Worm (Caenorhabditis elegans) whole organism, mixed stage, embryonic: ENCODE data around the gene tag-243.
A peak's percentile ranks its signal among the peaks of the same experiment; 100 is the strongest.

Experiments
- M03D4.4 ChIP-seq: sonication (generic microtip); optimal IDR thresholded peaks from 2 replicates; lab custom pipeline; 2017; ENCODE audit warnings: mild to moderate bottlenecking, missing genetic modification characterization, missing compliant biosample characterization
- bed-3 ChIP-seq: fragments of 200-800 bp; sonication (Bioruptor generic); optimal IDR thresholded peaks from 3 replicates; lab custom pipeline; 2018; ENCODE audit warnings: mild to moderate bottlenecking, missing genetic modification characterization, moderate library complexity, missing compliant biosample characterization
- blmp-1 ChIP-seq: fragments of 150-350 bp; optimal IDR thresholded peaks from 2 replicates; lab custom pipeline; 2014; ENCODE audit warnings: missing biosample characterization, missing genetic modification characterization
- ceh-39 ChIP-seq: fragments of 150-350 bp; optimal IDR thresholded peaks from 2 replicates; lab custom pipeline; 2014; ENCODE audit warnings: missing biosample characterization, missing genetic modification characterization
- ceh-43 ChIP-seq: fragments of 200-800 bp; sonication (Bioruptor generic); optimal IDR thresholded peaks from 2 replicates; lab custom pipeline; 2018; ENCODE audit warnings: mild to moderate bottlenecking, missing genetic modification characterization, moderate library complexity, missing compliant biosample characterization
- ces-1 ChIP-seq: fragments of 150-350 bp; optimal IDR thresholded peaks from 2 replicates; lab custom pipeline; 2014; ENCODE audit warnings: missing biosample characterization, missing genetic modification reagents, missing genetic modification characterization
- cnd-1 ChIP-seq: fragments of 200-800 bp; sonication (Bioruptor generic); optimal IDR thresholded peaks from 2 replicates; lab custom pipeline; 2018; ENCODE audit warnings: mild to moderate bottlenecking, missing genetic modification characterization, missing compliant biosample characterization
- drap-1 ChIP-seq: fragments of 200-800 bp; sonication (Bioruptor generic); optimal IDR thresholded peaks from 3 replicates; lab custom pipeline; 2018; ENCODE audit warnings: mild to moderate bottlenecking, missing genetic modification characterization, missing compliant biosample characterization
- elt-1 ChIP-seq: sonication (generic microtip); optimal IDR thresholded peaks from 2 replicates; lab custom pipeline; 2017; ENCODE audit warnings: missing genetic modification characterization, mild to moderate bottlenecking, missing compliant biosample characterization, antibody characterized with exemption, moderate library complexity, borderline replicate concordance; ENCODE audit not compliant: insufficient read depth
- elt-3 ChIP-seq: fragments of 150-350 bp; optimal IDR thresholded peaks from 2 replicates; lab custom pipeline; 2014; ENCODE audit warnings: missing biosample characterization, missing genetic modification characterization
- flh-1 ChIP-seq: fragments of 200-800 bp; sonication (Bioruptor generic); optimal IDR thresholded peaks from 2 replicates; lab custom pipeline; 2018; ENCODE audit warnings: mild to moderate bottlenecking, missing genetic modification characterization, moderate library complexity, missing compliant biosample characterization
- ham-2 ChIP-seq: fragments of 200-800 bp; sonication (Bioruptor generic); optimal IDR thresholded peaks from 2 replicates; lab custom pipeline; 2018; ENCODE audit warnings: mild to moderate bottlenecking, missing genetic modification characterization, missing compliant biosample characterization
- hlh-1 ChIP-seq: fragments of 150-350 bp; optimal IDR thresholded peaks from 2 replicates; lab custom pipeline; 2014; ENCODE audit warnings: missing biosample characterization, missing genetic modification reagents, missing genetic modification characterization
- lsy-2 ChIP-seq: fragments of 150-350 bp; optimal IDR thresholded peaks from 2 replicates; lab custom pipeline; 2014; ENCODE audit warnings: missing biosample characterization, missing genetic modification characterization
- mab-5 ChIP-seq: fragments of 150-350 bp; optimal IDR thresholded peaks from 2 replicates; lab custom pipeline; 2014; ENCODE audit warnings: missing biosample characterization, missing genetic modification characterization
- mep-1 ChIP-seq: fragments of 150-350 bp; optimal IDR thresholded peaks from 2 replicates; lab custom pipeline; 2017; ENCODE audit warnings: missing biosample characterization, missing genetic modification reagents, missing genetic modification characterization, inconsistent platforms
- mls-2 ChIP-seq: sonication (generic microtip); optimal IDR thresholded peaks from 2 replicates; lab custom pipeline; 2016; ENCODE audit warnings: mild to moderate bottlenecking, missing genetic modification characterization, moderate library complexity, missing compliant biosample characterization
- nhr-12 ChIP-seq: fragments of 150-350 bp; optimal IDR thresholded peaks from 2 replicates; lab custom pipeline; 2014; ENCODE audit warnings: missing biosample characterization, missing genetic modification characterization
- nhr-237 ChIP-seq: fragments of 150-350 bp; optimal IDR thresholded peaks from 2 replicates; lab custom pipeline; 2014; ENCODE audit warnings: missing biosample characterization, missing genetic modification characterization
- nhr-76 ChIP-seq: sonication (generic microtip); optimal IDR thresholded peaks from 2 replicates; lab custom pipeline; 2017; ENCODE audit warnings: missing biosample characterization, missing genetic modification characterization
- pha-4 ChIP-seq: fragments of 150-350 bp; optimal IDR thresholded peaks from 2 replicates; lab custom pipeline; 2018; ENCODE audit warnings: missing biosample characterization, missing genetic modification reagents, missing genetic modification characterization
- sem-2 ChIP-seq: fragments of 200-800 bp; sonication (Bioruptor generic); optimal IDR thresholded peaks from 2 replicates; lab custom pipeline; 2018; ENCODE audit warnings: mild to moderate bottlenecking, missing genetic modification characterization, missing compliant biosample characterization
- snpc-4 ChIP-seq: fragments of 150-350 bp; optimal IDR thresholded peaks from 2 replicates; lab custom pipeline; 2014; ENCODE audit warnings: missing biosample characterization, missing genetic modification characterization
- sptf-1 ChIP-seq: sonication (generic microtip); optimal IDR thresholded peaks from 2 replicates; lab custom pipeline; 2017; ENCODE audit warnings: mild to moderate bottlenecking, missing genetic modification characterization, moderate library complexity, missing compliant biosample characterization
- unc-120 ChIP-seq: sonication (generic microtip); optimal IDR thresholded peaks from 2 replicates; lab custom pipeline; 2017; ENCODE audit warnings: missing genetic modification characterization, missing compliant biosample characterization; ENCODE audit not compliant: poor library complexity, severe bottlenecking
- unc-39 ChIP-seq: fragments of 150-350 bp; optimal IDR thresholded peaks from 2 replicates; lab custom pipeline; 2014; ENCODE audit warnings: missing biosample characterization, missing genetic modification characterization
- unc-62 ChIP-seq: fragments of 150-350 bp; optimal IDR thresholded peaks from 2 replicates; lab custom pipeline; 2014; ENCODE audit warnings: missing biosample characterization, missing genetic modification reagents, missing genetic modification characterization
- ztf-11 ChIP-seq: fragments of 150-350 bp; optimal IDR thresholded peaks from 2 replicates; lab custom pipeline; 2014; ENCODE audit warnings: missing biosample characterization, missing genetic modification characterization

tag-243 gene

DNA sequence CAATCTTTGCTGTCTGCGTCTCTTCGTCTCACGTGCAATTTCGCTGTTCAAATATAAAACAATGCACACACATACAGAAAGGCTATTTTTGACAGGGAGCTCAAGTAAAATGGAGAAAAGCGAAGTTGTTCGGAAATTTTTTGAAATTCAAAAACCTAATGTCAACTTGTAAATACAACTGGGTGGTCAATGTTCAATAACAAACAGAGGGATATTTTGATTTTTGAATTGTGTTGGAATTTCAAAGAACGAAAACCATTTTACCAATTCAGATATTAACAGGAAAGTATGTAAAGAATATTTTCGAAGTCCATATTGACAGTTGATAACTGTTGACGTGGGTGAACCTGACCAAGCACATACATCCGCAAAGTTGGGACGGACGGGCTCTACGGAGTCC, at the start of gene tag-243:
Gene tag-243 (minus strand): TSS at position 101 of the 400 bp plus-strand sequence.
- no peak for TF ChIP-seq sem-2 (GFP tag; lab: Kevin White, UChicago)
- TF ChIP-seq snpc-4 (tag; lab: Kevin White, UChicago): no peak
- no peak for TF ChIP-seq pha-4 (tag; lab: Kevin White, UChicago)
- TF ChIP-seq nhr-237 (tag; lab: Kevin White, UChicago): no peak
- no peak for TF ChIP-seq ceh-39 (tag; lab: Kevin White, UChicago)
- TF ChIP-seq drap-1 (GFP tag; lab: Kevin White, UChicago): no peak
- no peak for TF ChIP-seq mab-5 (tag; lab: Kevin White, UChicago)
- no peak for TF ChIP-seq ztf-11 (tag; lab: Kevin White, UChicago)
- TF ChIP-seq unc-62 (GFP tag; lab: Kevin White, UChicago): no peak
- TF ChIP-seq unc-120 (tag; lab: Kevin White, UChicago): no peak
- no peak for TF ChIP-seq elt-1 (tag; lab: Kevin White, UChicago)
- TF ChIP-seq lsy-2 (tag; lab: Kevin White, UChicago): no peak
- no peak for TF ChIP-seq ceh-43
- TF ChIP-seq sptf-1 (tag; lab: Kevin White, UChicago): no peak
- TF ChIP-seq unc-39 (tag; lab: Kevin White, UChicago): no peak
- TF ChIP-seq cnd-1 (tag; lab: Kevin White, UChicago): no peak

DNA sequence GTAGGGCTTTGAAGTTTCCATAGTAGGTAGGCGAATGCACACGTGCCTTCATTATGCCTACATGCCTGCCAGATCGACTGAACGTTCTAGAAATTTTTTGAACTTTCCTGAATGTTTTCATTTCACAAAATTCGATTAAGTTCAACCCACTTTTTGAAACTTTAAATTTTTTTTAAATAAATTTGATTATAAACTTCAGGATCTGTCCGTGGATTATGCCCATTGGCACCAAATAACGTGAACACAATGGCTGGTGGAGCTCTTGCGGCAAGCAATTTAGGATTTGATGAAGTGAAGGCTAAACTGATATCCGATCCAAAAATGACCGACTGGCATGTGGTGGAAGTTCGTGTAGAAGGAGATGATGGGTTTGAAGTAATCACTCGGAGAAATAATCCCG, 47.2 kb upstream of the tag-243 start, which contains the start of gene F17C8.7:
Gene F17C8.7 (plus strand): TSS at position 301 of the 400 bp plus-strand sequence.
- TF ChIP-seq mep-1 (tag; lab: Kevin White, UChicago) (no peak), ces-1 (GFP tag; lab: Kevin White, UChicago) (no peak), blmp-1 (tag; lab: Kevin White, UChicago) (no peak), lsy-2 (tag; lab: Kevin White, UChicago) (no peak), nhr-12 (tag; lab: Kevin White, UChicago) (no peak), sem-2 (GFP tag; lab: Kevin White, UChicago) (no peak), nhr-76 (tag; lab: Kevin White, UChicago) (no peak), pha-4 (tag; lab: Kevin White, UChicago) (no peak), ceh-43 (no peak), mab-5 (tag; lab: Kevin White, UChicago) (no peak), bed-3 (no peak)

DNA sequence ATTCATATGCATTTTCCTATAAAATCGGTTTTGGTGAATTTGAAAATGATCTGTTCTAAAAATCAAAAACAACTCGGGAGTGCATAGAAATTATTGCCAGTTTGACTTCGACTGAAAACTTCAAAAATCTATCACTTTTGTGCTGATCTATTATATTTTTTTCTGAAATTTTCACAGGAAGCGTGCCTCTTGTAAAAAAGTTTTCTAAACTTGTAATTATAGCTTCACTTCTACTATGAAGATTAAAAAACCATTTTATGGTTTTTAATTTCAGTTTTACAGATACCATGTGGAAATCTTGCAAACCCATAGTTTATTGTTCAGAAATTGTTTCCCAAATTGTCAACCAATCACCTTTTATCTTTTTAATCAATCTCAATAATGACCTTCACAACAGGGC, 45.8 kb upstream of the tag-243 start, which contains the start of gene F17C8.9:
Gene F17C8.9 (plus strand): TSS at position 301 of the 400 bp plus-strand sequence.
- TF ChIP-seq M03D4.4: no peak
- no peak for TF ChIP-seq bed-3
- no peak for TF ChIP-seq ceh-39 (tag; lab: Kevin White, UChicago)
- no peak for TF ChIP-seq cnd-1 (tag; lab: Kevin White, UChicago)
- TF ChIP-seq mep-1 (tag; lab: Kevin White, UChicago): no peak
- no peak for TF ChIP-seq nhr-12 (tag; lab: Kevin White, UChicago)
- no peak for TF ChIP-seq mab-5 (tag; lab: Kevin White, UChicago)
- TF ChIP-seq nhr-237 (tag; lab: Kevin White, UChicago): no peak
- no peak for TF ChIP-seq flh-1

DNA sequence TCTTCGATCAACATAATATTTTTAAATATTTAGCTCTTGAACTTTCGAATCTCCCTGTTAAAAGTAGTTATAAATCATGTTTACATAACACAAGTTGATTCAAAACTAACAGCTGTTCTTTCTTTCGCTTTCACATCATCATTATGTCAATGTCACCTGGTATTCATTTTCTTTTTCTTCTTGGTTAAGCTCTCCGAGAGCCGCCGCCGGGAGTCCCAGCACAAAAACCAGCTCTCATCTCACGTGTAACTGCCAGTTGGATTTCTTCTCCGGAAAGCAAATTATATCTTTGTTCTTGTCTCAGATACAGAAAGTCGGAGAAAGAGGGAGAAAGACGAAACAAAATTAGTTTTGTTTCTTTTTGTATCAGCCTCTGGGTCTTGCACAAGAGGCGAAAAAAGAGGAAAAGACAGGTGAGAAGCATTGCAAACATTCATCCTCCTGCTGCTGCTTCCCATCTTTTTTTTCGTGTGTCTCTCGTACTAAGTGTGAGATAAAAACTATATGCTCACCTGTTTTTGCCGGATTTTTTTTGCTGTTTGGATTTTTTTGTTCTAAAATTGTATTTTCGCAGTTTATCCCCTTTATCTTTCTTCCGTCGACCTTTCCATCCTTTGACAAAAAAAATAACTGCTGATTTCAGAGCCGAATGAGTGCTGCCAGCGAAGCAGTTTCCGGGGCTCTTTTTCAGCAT, 43.2 kb upstream of the tag-243 start, which contains the start of gene F17C8.3:
Gene F17C8.3 (plus strand): TSS at position 644 of the 694 bp plus-strand sequence.
- no peak for TF ChIP-seq mab-5 (tag; lab: Kevin White, UChicago)
- TF ChIP-seq ceh-43: no peak
- TF ChIP-seq mls-2 (tag; lab: Kevin White, UChicago): no peak
- TF ChIP-seq unc-62 (GFP tag; lab: Kevin White, UChicago): no peak
- peak; percentile 69 for TF ChIP-seq hlh-1
- peak; percentile 26 for TF ChIP-seq unc-120 (tag; lab: Kevin White, UChicago)
- TF ChIP-seq sptf-1 (tag; lab: Kevin White, UChicago): no peak
- TF ChIP-seq elt-3 (tag; lab: Kevin White, UChicago): no peak

DNA sequence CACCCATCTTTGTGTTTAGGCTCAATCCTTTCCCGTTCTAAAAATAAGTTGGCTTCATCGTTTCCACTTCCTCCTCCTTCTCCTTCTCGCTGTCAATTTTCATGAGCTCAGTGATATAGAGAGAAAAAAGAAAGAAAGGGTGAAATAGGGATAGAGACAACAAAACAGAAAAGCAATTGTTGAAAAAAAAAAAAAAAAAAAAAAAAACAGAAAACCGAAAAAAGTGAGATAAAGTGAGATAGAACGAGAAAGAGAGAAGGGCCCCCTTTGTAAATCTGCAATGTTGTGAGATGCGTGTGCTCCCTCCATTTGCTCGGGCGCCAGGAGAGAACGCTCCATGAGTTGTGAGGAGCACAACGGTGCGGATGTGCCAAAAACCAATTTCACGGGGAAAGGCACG, 35.7 kb upstream of the tag-243 start:
- TF ChIP-seq snpc-4 (tag; lab: Kevin White, UChicago) (no peak), ham-2 (GFP tag; lab: Kevin White, UChicago) (no peak), nhr-237 (tag; lab: Kevin White, UChicago) (no peak), hlh-1 (no peak)
